Fruit fly (Drosophila melanogaster) whole organism, wandering third instar larva: ENCODE measurements around the gene Rgl.
A peak's percentile ranks its signal among the peaks of the same experiment; 100 is the strongest.

Experiments used
- Abd-B ChIP-seq: fragments of >200 bp; optimal IDR thresholded peaks from 2 replicates; lab custom pipeline; 2017; ENCODE audit warnings: missing biosample characterization, missing genetic modification characterization
- CG32264 ChIP-seq: fragments of 200-800 bp; sonication (Bioruptor generic); optimal IDR thresholded peaks from 2 replicates; lab custom pipeline; 2016; ENCODE audit warnings: missing biosample characterization, missing genetic modification characterization
- CG9705 ChIP-seq: fragments of 200-800 bp; sonication (Bioruptor generic); optimal IDR thresholded peaks from 2 replicates; lab custom pipeline; 2018; ENCODE audit warnings: missing biosample characterization, mild to moderate bottlenecking, missing genetic modification characterization
- CrebA ChIP-seq: fragments of 200-800 bp; sonication (Bioruptor generic); optimal IDR thresholded peaks from 2 replicates; lab custom pipeline; 2016; ENCODE audit warnings: missing biosample characterization, mild to moderate bottlenecking, missing genetic modification characterization, borderline replicate concordance
- Dfd ChIP-seq: fragments of >200 bp; optimal IDR thresholded peaks from 2 replicates; lab custom pipeline; 2017; ENCODE audit warnings: missing biosample characterization, missing genetic modification characterization
- Dif ChIP-seq: fragments of 200-275, 200-300 bp; sonication (Bioruptor generic); optimal IDR thresholded peaks from 2 replicates; lab custom pipeline; 2018; ENCODE audit warnings: missing biosample characterization, missing genetic modification characterization; ENCODE audit not compliant: partially characterized antibody
- GATAd ChIP-seq: sonication (Bioruptor generic); optimal IDR thresholded peaks from 2 replicates; lab custom pipeline; 2016; ENCODE audit warnings: missing biosample characterization, missing genetic modification characterization
- HLH106 ChIP-seq: fragments of 200-800 bp; optimal IDR thresholded peaks from 3 replicates; lab custom pipeline; 2019; ENCODE audit warnings: missing biosample characterization, mild to moderate bottlenecking, missing genetic modification characterization, moderate library complexity
- Hnf4 ChIP-seq: fragments of 200-800 bp; sonication (Bioruptor generic); optimal IDR thresholded peaks from 2 replicates; lab custom pipeline; 2016; ENCODE audit warnings: missing biosample characterization, mild to moderate bottlenecking, missing genetic modification characterization
- Hr78 ChIP-seq: fragments of >200 bp; optimal IDR thresholded peaks from 2 replicates; lab custom pipeline; 2017; ENCODE audit warnings: missing biosample characterization, missing genetic modification characterization
- Hr83 ChIP-seq: fragments of 200-300 bp; sonication (Bioruptor generic); optimal IDR thresholded peaks from 2 replicates; lab custom pipeline; 2016; ENCODE audit warnings: missing biosample characterization, mild to moderate bottlenecking, missing genetic modification characterization, moderate library complexity; ENCODE audit not compliant: poor library complexity, severe bottlenecking
- Mio ChIP-seq: sonication (Bioruptor generic); optimal IDR thresholded peaks from 2 replicates; lab custom pipeline; 2016; ENCODE audit warnings: missing biosample characterization, missing genetic modification characterization
- Myc ChIP-seq: fragments of >200 bp; optimal IDR thresholded peaks from 2 replicates; lab custom pipeline; 2017
- N ChIP-seq: fragments of >200 bp; optimal IDR thresholded peaks from 2 replicates; lab custom pipeline; 2018; ENCODE audit warnings: missing biosample characterization, missing external identifiers, missing genetic modification characterization
- OdsH ChIP-seq: fragments of 200-800 bp; sonication (Bioruptor generic); optimal IDR thresholded peaks from 2 replicates; lab custom pipeline; 2016; ENCODE audit warnings: missing biosample characterization, mild to moderate bottlenecking, missing genetic modification characterization
- Rel ChIP-seq, 2 experiments: fragments of 200-800 bp; sonication (Bioruptor generic) in 1 of 2; optimal IDR thresholded peaks; 2 replicates in 1 of 2; 3 replicates in 1 of 2; lab custom pipeline; 2016 to 2019; ENCODE audit warnings: mild to moderate bottlenecking in 2 of 2, missing biosample characterization in 2 of 2, missing genetic modification characterization in 2 of 2, moderate library complexity in 1 of 2
- Sp1 ChIP-seq: fragments of 200-800 bp; sonication (Bioruptor generic); optimal IDR thresholded peaks from 3 replicates; lab custom pipeline; 2019; ENCODE audit warnings: missing biosample characterization, mild to moderate bottlenecking, missing genetic modification characterization, moderate library complexity
- Vsx2 ChIP-seq: fragments of 200-300, 225-300 bp; sonication (Bioruptor generic); optimal IDR thresholded peaks from 2 replicates; lab custom pipeline; 2018; ENCODE audit warnings: missing biosample characterization, missing genetic modification characterization; ENCODE audit not compliant: partially characterized antibody
- br ChIP-seq: fragments of 200-800 bp; sonication (Bioruptor generic); optimal IDR thresholded peaks from 2 replicates; lab custom pipeline; 2016; ENCODE audit warnings: missing biosample characterization, missing genetic modification characterization
- brk ChIP-seq: fragments of 200-800 bp; sonication (Bioruptor generic); optimal IDR thresholded peaks from 2 replicates; lab custom pipeline; 2016; ENCODE audit warnings: missing biosample characterization, mild to moderate bottlenecking, missing genetic modification characterization
- dl ChIP-seq, 2 experiments: fragments of 175-275, 200-275 bp in 1 of 2; fragments of 200-275 bp in 1 of 2; sonication (Bioruptor generic); optimal IDR thresholded peaks; lab custom pipeline; 2018; ENCODE audit warnings: mild to moderate bottlenecking in 2 of 2, missing biosample characterization in 2 of 2, missing genetic modification characterization in 2 of 2, moderate library complexity in 2 of 2; ENCODE audit not compliant: partially characterized antibody in 2 of 2, insufficient read depth in 1 of 2
- dmrt93B ChIP-seq: fragments of 200-800 bp; sonication (Bioruptor generic); optimal IDR thresholded peaks from 2 replicates; lab custom pipeline; 2018; ENCODE audit warnings: missing biosample characterization, mild to moderate bottlenecking, missing genetic modification characterization
- dsf ChIP-seq: sonication (Bioruptor generic); optimal IDR thresholded peaks from 2 replicates; lab custom pipeline; 2016; ENCODE audit warnings: missing biosample characterization, missing genetic modification characterization, borderline replicate concordance
- ey ChIP-seq: fragments of 200-800 bp; sonication (Bioruptor generic); optimal IDR thresholded peaks from 2 replicates; lab custom pipeline; 2016; ENCODE audit warnings: missing biosample characterization, missing genetic modification characterization
- foxo ChIP-seq, 2 experiments: fragments of 200-800 bp; sonication (Bioruptor generic); optimal IDR thresholded peaks; 2 replicates in 1 of 2; 3 replicates in 1 of 2; lab custom pipeline; 2016 to 2017; ENCODE audit warnings: missing biosample characterization in 2 of 2, missing genetic modification characterization in 2 of 2
- fru ChIP-seq: fragments of 200-800 bp; sonication (Bioruptor generic); optimal IDR thresholded peaks from 3 replicates; lab custom pipeline; 2016; ENCODE audit warnings: missing biosample characterization, mild to moderate bottlenecking, missing genetic modification characterization
- h ChIP-seq: fragments of 200-800 bp; sonication (Bioruptor generic); optimal IDR thresholded peaks from 3 replicates; lab custom pipeline; 2016; ENCODE audit warnings: missing biosample characterization, mild to moderate bottlenecking, missing genetic modification characterization
- jim ChIP-seq: fragments of 175-275, 200-325 bp; sonication (Bioruptor generic); optimal IDR thresholded peaks from 2 replicates; lab custom pipeline; 2016; ENCODE audit warnings: missing biosample characterization, mild to moderate bottlenecking, missing genetic modification characterization
- lola ChIP-seq: fragments of >200 bp; optimal IDR thresholded peaks from 2 replicates; lab custom pipeline; 2017; ENCODE audit warnings: missing biosample characterization, missing genetic modification characterization
- pan ChIP-seq: fragments of >200 bp; optimal IDR thresholded peaks from 2 replicates; lab custom pipeline; 2017
- psq ChIP-seq: fragments of 200-800 bp; sonication (Bioruptor generic); optimal IDR thresholded peaks from 3 replicates; lab custom pipeline; 2017; ENCODE audit warnings: missing biosample characterization, mild to moderate bottlenecking, missing genetic modification characterization, moderate library complexity
- rgr ChIP-seq: fragments of 200-800 bp; sonication (Bioruptor generic); optimal IDR thresholded peaks from 3 replicates; lab custom pipeline; 2016; ENCODE audit warnings: missing biosample characterization, mild to moderate bottlenecking, missing genetic modification characterization
- sage ChIP-seq: fragments of 200-800 bp; sonication (Bioruptor generic); optimal IDR thresholded peaks from 2 replicates; lab custom pipeline; 2016; ENCODE audit warnings: missing biosample characterization, mild to moderate bottlenecking, missing genetic modification characterization
- sv ChIP-seq: fragments of 200-800 bp; sonication (Bioruptor generic); optimal IDR thresholded peaks from 3 replicates; lab custom pipeline; 2016; ENCODE audit warnings: missing biosample characterization, missing genetic modification characterization
- tai ChIP-seq: sonication (Bioruptor generic); optimal IDR thresholded peaks from 2 replicates; lab custom pipeline; 2016; ENCODE audit warnings: missing biosample characterization, missing genetic modification characterization
- usp ChIP-seq: fragments of >200 bp; optimal IDR thresholded peaks from 2 replicates; lab custom pipeline; 2017; ENCODE audit warnings: missing biosample characterization, missing genetic modification characterization
- woc ChIP-seq: sonication (Bioruptor generic); optimal IDR thresholded peaks from 2 replicates; lab custom pipeline; 2016; ENCODE audit warnings: missing biosample characterization, mild to moderate bottlenecking, missing genetic modification characterization

The Rgl gene

DNA sequence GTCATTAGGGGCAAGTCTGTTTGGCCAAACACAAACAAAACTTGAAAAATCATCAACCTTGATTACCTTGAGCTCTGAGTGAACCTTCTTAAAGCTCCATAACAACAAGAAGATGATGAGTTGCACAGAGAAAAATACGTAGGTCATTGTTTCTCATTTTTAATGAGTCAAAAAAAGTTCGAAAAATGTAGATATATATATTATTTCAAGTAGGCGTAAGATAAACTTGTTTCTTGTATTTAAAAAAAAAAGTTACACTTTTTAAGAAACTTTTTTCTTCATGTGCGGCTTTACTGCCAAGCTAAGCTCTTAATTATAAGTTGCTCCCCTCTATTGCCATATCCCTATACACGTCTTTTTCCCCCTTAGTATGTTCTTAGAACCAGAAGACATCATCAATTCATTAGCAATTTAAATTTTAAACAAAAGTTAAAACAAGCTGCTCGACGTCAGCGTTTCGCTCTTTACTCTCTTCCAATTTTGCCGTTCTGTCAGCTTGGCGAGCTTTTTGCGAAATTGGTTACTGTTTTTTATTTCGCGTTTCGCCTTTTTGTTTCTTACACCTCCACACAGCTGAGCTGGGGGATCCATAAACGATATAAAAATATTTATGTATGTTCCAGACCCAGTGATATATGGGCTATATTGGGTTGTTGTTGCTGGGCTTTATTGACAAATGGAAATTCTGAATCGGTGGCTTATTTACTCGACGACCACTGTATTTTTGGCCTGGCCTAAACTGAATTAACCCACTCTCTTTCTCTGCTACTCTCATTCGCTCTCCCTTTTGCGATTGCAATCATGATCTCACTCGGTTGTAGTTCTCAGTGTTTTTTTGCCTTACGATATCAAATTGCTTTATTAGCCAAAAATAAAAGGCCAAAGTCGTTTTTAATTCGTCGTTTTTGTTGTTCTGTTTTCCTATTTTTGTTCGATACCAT, 1.5 kb downstream of the Rgl start:
- TF ChIP-seq Abd-B (GFP tag; lab: Kevin White, UChicago) (no peak), CrebA (GFP tag; lab: Kevin White, UChicago) (no peak), h (peak; percentile 71), tai (no peak), HLH106 (peak; percentile 38), jim (peak; percentile 76), woc (GFP tag; lab: Kevin White, UChicago) (peak; percentile 12), br (peak; percentile 54), sage (GFP tag; lab: Kevin White, UChicago) (no peak), Vsx2 (peak; percentile 6), CG32264 (GFP tag; lab: Kevin White, UChicago) (no peak), Hr83 (GFP tag; lab: Kevin White, UChicago) (peak; percentile 97), Sp1 (GFP tag; lab: Kevin White, UChicago) (peak; percentile 56), GATAd (GFP tag; lab: Kevin White, UChicago) (peak; percentile 15), Myc (no peak), ey (GFP tag; lab: Kevin White, UChicago) (peak; percentile 57), Mio (no peak), Rel (GFP tag; optimal IDR thresholded peaks at IDR 0.05; lab: Kevin White, UChicago) (no peak), Rel (tag; optimal IDR thresholded peaks at IDR 0.05; lab: Kevin White, UChicago) (peak; percentile 9), Hr78 (no peak), lola (peak; percentile 70), sv (GFP tag; lab: Kevin White, UChicago) (no peak), dl (GFP tag; optimal IDR thresholded peaks at IDR 0.05; lab: Kevin White, UChicago; ENCODE audit: insufficient read depth in 1 of 2, partially characterized antibody in 2 of 2) (peak; percentile 3 to 35), psq (GFP tag; lab: Kevin White, UChicago) (peak; percentile 33), CG9705 (GFP tag; lab: Kevin White, UChicago) (peak; percentile 52), Hnf4 (peak; percentile 50), fru (GFP tag; lab: Kevin White, UChicago) (peak; percentile 49), Dfd (GFP tag; lab: Kevin White, UChicago) (no peak), pan (lab: Kevin White, UChicago) (no peak), rgr (GFP tag; lab: Kevin White, UChicago) (peak; percentile 54), dmrt93B (GFP tag; lab: Kevin White, UChicago) (no peak), N (GFP tag; lab: Kevin White, UChicago) (no peak), dsf (GFP tag; lab: Kevin White, UChicago) (no peak), Dif (GFP tag; lab: Kevin White, UChicago) (peak; percentile 41), OdsH (GFP tag; lab: Kevin White, UChicago) (peak; percentile 43), foxo (GFP tag; optimal IDR thresholded peaks at IDR 0.05; lab: Kevin White, UChicago) (peak in 1 of 2 experiments; percentile 56), brk (no peak), usp (GFP tag; lab: Kevin White, UChicago) (no peak)

DNA sequence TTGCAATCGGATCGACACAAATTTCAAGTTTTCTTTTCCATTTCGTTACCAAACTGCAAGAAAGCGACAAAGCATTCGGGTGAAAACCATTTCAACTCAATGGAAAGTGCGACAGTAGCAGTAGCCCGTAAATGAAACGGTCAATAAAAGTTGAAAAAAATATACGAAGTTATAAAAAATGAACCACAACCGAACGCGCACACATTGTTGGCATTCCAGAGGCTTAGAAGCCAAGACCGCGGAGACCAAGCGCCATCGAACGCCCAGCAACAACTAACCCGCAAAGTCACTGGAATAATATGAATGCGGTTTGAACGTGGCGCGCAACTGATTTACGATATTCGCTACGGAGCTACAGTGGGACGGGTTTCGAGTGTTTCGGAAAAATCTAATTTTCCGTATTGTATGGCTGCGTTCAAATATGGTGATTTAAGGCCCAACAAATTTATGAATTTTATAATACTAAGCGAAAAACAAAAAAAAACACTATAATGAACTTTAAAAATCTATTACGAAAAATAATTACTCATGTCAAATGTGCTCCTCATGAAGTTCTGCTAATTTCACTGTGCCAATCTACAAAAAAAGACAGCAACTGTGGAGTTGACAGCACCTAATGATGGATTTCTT, 3.0 kb downstream of the Rgl start:
- peak; percentile 26 for TF ChIP-seq psq (GFP tag; lab: Kevin White, UChicago)
- TF ChIP-seq HLH106, result peak; percentile 17
- no peak for TF ChIP-seq Hnf4
- no peak for TF ChIP-seq CG32264 (GFP tag; lab: Kevin White, UChicago)
- TF ChIP-seq fru (GFP tag; lab: Kevin White, UChicago), result peak; percentile 48
- TF ChIP-seq lola, result no peak
- TF ChIP-seq ey (GFP tag; lab: Kevin White, UChicago), result peak; percentile 44
- TF ChIP-seq rgr (GFP tag; lab: Kevin White, UChicago), result peak; percentile 44
- TF ChIP-seq CrebA (GFP tag; lab: Kevin White, UChicago), result no peak
- TF ChIP-seq sv (GFP tag; lab: Kevin White, UChicago), result peak; percentile 43
- TF ChIP-seq Sp1 (GFP tag; lab: Kevin White, UChicago), result peak; percentile 9
- TF ChIP-seq sage (GFP tag; lab: Kevin White, UChicago), result peak; percentile 19
- peak; percentile 61 for TF ChIP-seq woc (GFP tag; lab: Kevin White, UChicago)
- peak; percentile 15 for TF ChIP-seq OdsH (GFP tag; lab: Kevin White, UChicago)
- TF ChIP-seq Mio, result peak; percentile 2
- peak; percentile 32 for TF ChIP-seq h
- TF ChIP-seq br, result peak; percentile 51
- TF ChIP-seq jim, result no peak
- TF ChIP-seq usp (GFP tag; lab: Kevin White, UChicago), result no peak
- TF ChIP-seq foxo (GFP tag; optimal IDR thresholded peaks at IDR 0.05; lab: Kevin White, UChicago), result peak in 1 of 2 experiments; percentile 53
- no peak for TF ChIP-seq N (GFP tag; lab: Kevin White, UChicago)
- no peak for TF ChIP-seq dl (GFP tag; optimal IDR thresholded peaks at IDR 0.05; lab: Kevin White, UChicago; ENCODE audit: insufficient read depth in 1 of 2, partially characterized antibody in 2 of 2)
